Fruit fly (Drosophila melanogaster) whole organism, embryonic: ENCODE data around the gene Rab14.

Source experiments
- Bdp1 ChIP-seq: fragments of 200-800 bp; sonication (Bioruptor generic); optimal IDR thresholded peaks from 3 replicates; lab custom pipeline; 2016; ENCODE audit warnings: missing biosample characterization, missing genetic modification characterization
- CG10147 ChIP-seq: fragments of 200-800 bp; sonication (Bioruptor generic); optimal IDR thresholded peaks from 2 replicates; lab custom pipeline; 2019; ENCODE audit warnings: missing biosample characterization, mild to moderate bottlenecking, missing genetic modification characterization, moderate library complexity
- CG1024 ChIP-seq: fragments of 200-800 bp; sonication (Bioruptor generic); IDR thresholded peaks from 2 replicates; pipeline ENCODE4 v1.3.6; 2022; ENCODE audit warnings: missing biosample characterization, missing genetic modification characterization
- CG10267 ChIP-seq: fragments of 200-800 bp; sonication (Bioruptor generic); optimal IDR thresholded peaks from 2 replicates; lab custom pipeline; 2018; ENCODE audit warnings: missing biosample characterization, mild to moderate bottlenecking, missing genetic modification characterization, moderate library complexity
- CG11456 ChIP-seq: fragments of 200-800 bp; sonication (Bioruptor generic); IDR thresholded peaks from 3 replicates; pipeline ENCODE4 v1.3.6; 2022; ENCODE audit warnings: missing biosample characterization, missing genetic modification characterization
- CG12659 ChIP-seq: fragments of 200-800 bp; sonication (Bioruptor generic); optimal IDR thresholded peaks from 3 replicates; lab custom pipeline; 2017; ENCODE audit warnings: mild to moderate bottlenecking, missing biosample characterization, missing genetic modification reagents, missing genetic modification characterization
- CG1647 ChIP-seq: fragments of 200-800 bp; sonication (Bioruptor generic); optimal IDR thresholded peaks from 3 replicates; lab custom pipeline; 2016; ENCODE audit warnings: missing biosample characterization, missing genetic modification characterization
- CG17385 ChIP-seq: fragments of 200-800 bp; sonication (Bioruptor generic); optimal IDR thresholded peaks from 3 replicates; lab custom pipeline; 2018; ENCODE audit warnings: missing biosample characterization, mild to moderate bottlenecking, missing genetic modification characterization
- CG2129 ChIP-seq: fragments of 200-800 bp; sonication (Bioruptor generic); IDR thresholded peaks from 2 replicates; pipeline ENCODE4 v1.3.6; 2022; ENCODE audit warnings: missing biosample characterization, missing genetic modification characterization; ENCODE audit not compliant: partially characterized antibody
- CG2712 ChIP-seq: fragments of 200-800 bp; optimal IDR thresholded peaks from 3 replicates; lab custom pipeline; 2019; ENCODE audit warnings: missing biosample characterization, mild to moderate bottlenecking, missing genetic modification characterization, moderate library complexity
- CG3726 ChIP-seq: fragments of 200-800 bp; sonication (Bioruptor generic); IDR thresholded peaks from 3 replicates; pipeline ENCODE4, ENCODE4 v1.3.6; 2022; ENCODE audit warnings: missing biosample characterization, missing genetic modification characterization
- CG3847 ChIP-seq: fragments of 200-800 bp; sonication (Bioruptor generic); IDR thresholded peaks from 2 replicates; pipeline ENCODE4 v1.3.6; 2022; ENCODE audit warnings: missing biosample characterization, missing genetic modification characterization
- CG6175 ChIP-seq: fragments of 200-800 bp; sonication (Bioruptor generic); IDR thresholded peaks from 3 replicates; pipeline ENCODE4 v1.3.6; 2022; ENCODE audit warnings: missing biosample characterization, missing genetic modification characterization
- CG6689 ChIP-seq: fragments of 200-800 bp; sonication (Bioruptor generic); IDR thresholded peaks from 2 replicates; pipeline ENCODE4 v1.3.6; 2022; ENCODE audit warnings: missing biosample characterization, missing genetic modification characterization
- CG9727 ChIP-seq: fragments of 200-800 bp; sonication (Bioruptor generic); optimal IDR thresholded peaks from 3 replicates; lab custom pipeline; 2017; ENCODE audit warnings: missing biosample characterization, mild to moderate bottlenecking, missing genetic modification characterization
- CkIIα-i1 ChIP-seq: fragments of 200-800 bp; sonication (Bioruptor generic); IDR thresholded peaks from 2 replicates; pipeline ENCODE4 v1.3.6; 2022; ENCODE audit warnings: missing biosample characterization, missing genetic modification characterization
- Dbx ChIP-seq: fragments of 200-800 bp; sonication (Bioruptor generic); IDR thresholded peaks from 3 replicates; pipeline ENCODE4 v1.3.6; 2022; ENCODE audit warnings: missing biosample characterization, missing genetic modification characterization
- Doc2 ChIP-seq: fragments of 200-800 bp; sonication (Bioruptor generic); IDR thresholded peaks from 2 replicates; pipeline ENCODE4 v1.3.6; 2022; ENCODE audit warnings: missing biosample characterization, missing genetic modification characterization
- Dp ChIP-seq: fragments of 200-800 bp; sonication (Bioruptor generic); optimal IDR thresholded peaks from 2 replicates; lab custom pipeline; 2018; ENCODE audit warnings: missing biosample characterization, mild to moderate bottlenecking, missing genetic modification characterization, moderate library complexity
- ERR ChIP-seq: fragments of 200-800 bp; sonication (Bioruptor generic); optimal IDR thresholded peaks from 2 replicates; lab custom pipeline; 2016; ENCODE audit warnings: missing biosample characterization, missing genetic modification characterization
- Lim3 ChIP-seq: fragments of 200-800 bp; sonication (Bioruptor generic); IDR thresholded peaks from 2 replicates; pipeline ENCODE4 v1.3.6; 2022; ENCODE audit warnings: missing biosample characterization, missing genetic modification characterization
- MBD-R2 ChIP-seq: fragments of 200-800 bp; sonication (Bioruptor generic); IDR thresholded peaks from 2 replicates; pipeline ENCODE4 v1.3.6; 2022; ENCODE audit warnings: missing biosample characterization, missing genetic modification characterization
- Med ChIP-seq: fragments of 200-800 bp; sonication (Bioruptor generic); peaks from one replicate; lab custom pipeline; 2016; ENCODE audit warnings: missing biosample characterization, missing genetic modification characterization, mild to moderate bottlenecking, inconsistent platforms, moderate library complexity
- Meics ChIP-seq: fragments of 200-800 bp; sonication (Bioruptor generic); optimal IDR thresholded peaks from 2 replicates; lab custom pipeline; 2017; ENCODE audit warnings: missing biosample characterization, mild to moderate bottlenecking, missing genetic modification characterization
- NK7.1 ChIP-seq: fragments of 200-800 bp; sonication (Bioruptor generic); optimal IDR thresholded peaks from 3 replicates; lab custom pipeline; 2016; ENCODE audit warnings: missing biosample characterization, missing genetic modification characterization
- Nf-YA ChIP-seq: fragments of 200-800 bp; sonication (Bioruptor generic); IDR thresholded peaks from 2 replicates; pipeline ENCODE4 v1.3.6; 2022; ENCODE audit warnings: missing biosample characterization, missing genetic modification characterization
- Stat92E ChIP-seq, 3 experiments: fragments of >200 bp in 2 of 3; fragments of 200-800 bp in 1 of 3; sonication (Bioruptor generic) in 1 of 3; optimal IDR thresholded peaks; 2 replicates each; lab custom pipeline; 2017 to 2019; ENCODE audit warnings: missing biosample characterization in 3 of 3, missing genetic modification characterization in 3 of 3, mild to moderate bottlenecking in 1 of 3, moderate library complexity in 1 of 3
- ato ChIP-seq: fragments of 200-800 bp; sonication (Bioruptor generic); IDR thresholded peaks from 2 replicates; pipeline ENCODE4 v1.3.6; 2022; ENCODE audit warnings: missing biosample characterization, missing genetic modification characterization; ENCODE audit not compliant: partially characterized antibody
- bigmax ChIP-seq: fragments of 200-800 bp; sonication (Bioruptor generic); optimal IDR thresholded peaks from 2 replicates; lab custom pipeline; 2018; ENCODE audit warnings: missing biosample characterization, mild to moderate bottlenecking, missing genetic modification characterization
- bsh ChIP-seq, 2 experiments: fragments of 200-800 bp; sonication (Bioruptor generic); optimal IDR thresholded peaks; 2 replicates each; lab custom pipeline; 2017 to 2018; ENCODE audit warnings: mild to moderate bottlenecking in 2 of 2, missing biosample characterization in 2 of 2, missing genetic modification characterization in 2 of 2, moderate library complexity in 1 of 2
- chinmo ChIP-seq: fragments of 200-800 bp; sonication (Bioruptor generic); IDR thresholded peaks from 4 replicates; pipeline ENCODE4 v1.3.6; 2022; ENCODE audit warnings: missing biosample characterization, missing genetic modification characterization; ENCODE audit not compliant: partially characterized antibody
- crp ChIP-seq, 2 experiments: fragments of 200-800 bp; sonication (Bioruptor generic); optimal IDR thresholded peaks; 2 replicates in 1 of 2; 3 replicates in 1 of 2; lab custom pipeline; 2017; ENCODE audit warnings: missing biosample characterization in 2 of 2, missing genetic modification characterization in 2 of 2, mild to moderate bottlenecking in 1 of 2, moderate library complexity in 1 of 2
- dati ChIP-seq: fragments of 200-800 bp; sonication (Bioruptor generic); IDR thresholded peaks from 2 replicates; pipeline ENCODE4 v1.3.6; 2022; ENCODE audit warnings: missing biosample characterization, missing genetic modification characterization
- dimm ChIP-seq: fragments of 200-800 bp; sonication (Bioruptor generic); IDR thresholded peaks from 2 replicates; pipeline ENCODE4 v1.3.6; 2022; ENCODE audit warnings: missing biosample characterization, missing genetic modification characterization
- dm ChIP-seq: fragments of 200-800 bp; sonication (Bioruptor generic); optimal IDR thresholded peaks from 3 replicates; lab custom pipeline; 2016; ENCODE audit warnings: missing biosample characterization, missing genetic modification characterization
- fd3F ChIP-seq: fragments of 200-800 bp; sonication (Bioruptor generic); optimal IDR thresholded peaks from 2 replicates; lab custom pipeline; 2018; ENCODE audit warnings: missing biosample characterization, mild to moderate bottlenecking, missing genetic modification characterization, moderate library complexity
- gfzf ChIP-seq: fragments of 200-800 bp; sonication (Bioruptor generic); optimal IDR thresholded peaks from 2 replicates; lab custom pipeline; 2016; ENCODE audit warnings: missing biosample characterization, mild to moderate bottlenecking, missing genetic modification characterization, moderate library complexity
- gt ChIP-seq: fragments of 200-800 bp; sonication (Bioruptor generic); IDR thresholded peaks from 2 replicates; pipeline ENCODE4 v1.3.6; 2022; ENCODE audit warnings: missing biosample characterization, missing genetic modification characterization
- hkb ChIP-seq, 2 experiments: fragments of 200-800 bp in 1 of 2; fragments of >200 bp in 1 of 2; sonication (Bioruptor generic) in 1 of 2; IDR thresholded peaks in 1 of 2; optimal IDR thresholded peaks in 1 of 2; 2 replicates each; pipeline versions ENCODE4 v1.3.6 to Lab custom; 2017 to 2022; ENCODE audit warnings: missing biosample characterization in 1 of 2, missing genetic modification characterization in 1 of 2
- hth ChIP-seq: fragments of >200 bp; optimal IDR thresholded peaks from 2 replicates; lab custom pipeline; 2017; ENCODE audit warnings: inconsistent platforms
- jing ChIP-seq: fragments of 200-800 bp; sonication (Bioruptor generic); optimal IDR thresholded peaks from 2 replicates; lab custom pipeline; 2018; ENCODE audit warnings: missing biosample characterization, mild to moderate bottlenecking, missing genetic modification characterization
- p53 ChIP-seq: fragments of 200-800 bp; sonication (Bioruptor generic); optimal IDR thresholded peaks from 2 replicates; lab custom pipeline; 2016; ENCODE audit warnings: missing biosample characterization, missing genetic modification characterization
- peb ChIP-seq: fragments of 200-800 bp; sonication (Bioruptor generic); IDR thresholded peaks from 2 replicates; pipeline ENCODE4 v1.3.6; 2022; ENCODE audit warnings: missing biosample characterization, missing genetic modification characterization
- pho ChIP-seq: fragments of 200-800 bp; sonication (Bioruptor generic); optimal IDR thresholded peaks from 2 replicates; lab custom pipeline; 2016; ENCODE audit warnings: missing biosample characterization, missing genetic modification characterization
- pita ChIP-seq: fragments of 200-800 bp; sonication (Bioruptor generic); optimal IDR thresholded peaks from 2 replicates; lab custom pipeline; 2017; ENCODE audit warnings: missing biosample characterization, mild to moderate bottlenecking, missing genetic modification characterization
- tna ChIP-seq: fragments of 200-800 bp; sonication (Bioruptor generic); IDR thresholded peaks from 2 replicates; pipeline ENCODE4 v1.3.6; 2022; ENCODE audit warnings: missing biosample characterization, missing genetic modification characterization; ENCODE audit not compliant: partially characterized antibody
- z ChIP-seq: fragments of 200-800 bp; sonication (Bioruptor generic); IDR thresholded peaks from 3 replicates; pipeline ENCODE4 v1.3.6; 2022; ENCODE audit warnings: missing biosample characterization, missing genetic modification characterization
- zfh1 ChIP-seq: fragments of 200-800 bp; sonication (Bioruptor generic); IDR thresholded peaks from 3 replicates; pipeline ENCODE4 v1.3.6; 2022; ENCODE audit warnings: missing biosample characterization, missing genetic modification characterization

The Rab14 gene

dm6 chr2L:14355033-14355851, at the start of gene Rab14 (continued):
- TF ChIP-seq chinmo (GFP tag; lab: Robert Waterston, UW) = peak; percentile 85; the same call in 2 of the 4 replicates
- TF ChIP-seq Dbx (GFP tag; lab: Robert Waterston, UW) = peak; percentile 80
- no peak for TF ChIP-seq Stat92E (GFP tag; optimal IDR thresholded peaks at IDR 0.05; lab: Kevin White, UChicago)
- TF ChIP-seq CG17385 (GFP tag; lab: Kevin White, UChicago) = peak; percentile 84
- peak; percentile 32 for TF ChIP-seq p53 (GFP tag; lab: Kevin White, UChicago)
- peak; percentile 83 for TF ChIP-seq CG2712 (tag; lab: Kevin White, UChicago)
- TF ChIP-seq MBD-R2 = peak; percentile 87
- peak in 1 of 2 experiments; percentile 61 for TF ChIP-seq crp (GFP tag; optimal IDR thresholded peaks at IDR 0.05; lab: Kevin White, UChicago)
- TF ChIP-seq CG10267 (tag; lab: Kevin White, UChicago) = peak; percentile 37
- peak; percentile 32 for TF ChIP-seq jing (GFP tag; lab: Kevin White, UChicago)
- TF ChIP-seq CG6175 = peak; percentile 35; the same call in 1 of the 3 replicates
- TF ChIP-seq peb (GFP tag; lab: Robert Waterston, UW) = peak; percentile 48
- TF ChIP-seq CG6689 (GFP tag; lab: Robert Waterston, UW) = peak; percentile 78
- TF ChIP-seq z = no peak
- no peak for TF ChIP-seq hkb (optimal IDR thresholded peaks at IDR 0.05; lab: Kevin White, UChicago)
- peak; percentile 89 for TF ChIP-seq hkb (GFP tag; IDR thresholded peaks at IDR 0.05; lab: Robert Waterston, UW)
- peak; percentile 84 for TF ChIP-seq Meics
- TF ChIP-seq CG12659 (GFP tag; lab: Kevin White, UChicago) = peak; percentile 76
- TF ChIP-seq CG11456 (GFP tag; lab: Robert Waterston, UW) = peak; percentile 90
- 0 out of 2 replicates have a peak, but pooled peaks have one; percentile 34 for TF ChIP-seq CkIIα-i1 (GFP tag; lab: Robert Waterston, UW)
- TF ChIP-seq pho (GFP tag; lab: Kevin White, UChicago) = peak; percentile 70
- peak; percentile 95 for TF ChIP-seq Med
- peak; percentile 34 for TF ChIP-seq NK7.1 (GFP tag; lab: Kevin White, UChicago)
- TF ChIP-seq gt (GFP tag; lab: Robert Waterston, UW) = no peak
- TF ChIP-seq CG1024 (GFP tag; lab: Robert Waterston, UW) = peak; percentile 74
- peak; percentile 20 for TF ChIP-seq ERR (GFP tag; lab: Kevin White, UChicago)
- TF ChIP-seq CG9727 (GFP tag; lab: Kevin White, UChicago) = peak; percentile 73
- peak; percentile 12 to 86 for TF ChIP-seq bsh (GFP tag; optimal IDR thresholded peaks at IDR 0.05; lab: Kevin White, UChicago)
- no peak for TF ChIP-seq pita (GFP tag; lab: Kevin White, UChicago)
- peak; percentile 14; the same call in 1 of the 3 replicates for TF ChIP-seq CG3726
- peak; percentile 18; the same call in 1 of the 2 replicates for TF ChIP-seq dati (GFP tag; lab: Robert Waterston, UW)
- TF ChIP-seq gfzf (GFP tag; lab: Kevin White, UChicago) = peak; percentile 90
- TF ChIP-seq CG1647 (GFP tag; lab: Kevin White, UChicago) = peak; percentile 61
- no peak for TF ChIP-seq Doc2 (GFP tag; lab: Robert Waterston, UW)
- TF ChIP-seq CG3847 (GFP tag; lab: Robert Waterston, UW) = peak; percentile 67
- TF ChIP-seq tna = peak; percentile 87
- TF ChIP-seq Bdp1 (GFP tag; lab: Kevin White, UChicago) = peak; percentile 34
- TF ChIP-seq CG2129 (GFP tag; lab: Robert Waterston, UW) = peak; percentile 58
- TF ChIP-seq fd3F (GFP tag; lab: Kevin White, UChicago) = peak; percentile 74
- TF ChIP-seq CG10147 (GFP tag; lab: Kevin White, UChicago) = peak; percentile 57
- TF ChIP-seq Dp (GFP tag; lab: Kevin White, UChicago) = peak; percentile 58
- peak; percentile 89 for TF ChIP-seq ato (GFP tag; lab: Robert Waterston, UW)
- TF ChIP-seq Nf-YA (GFP tag; lab: Robert Waterston, UW) = peak; percentile 69
- TF ChIP-seq zfh1 (GFP tag; lab: Robert Waterston, UW) = peak; percentile 85
- peak; percentile 15; the same call in 1 of the 2 replicates for TF ChIP-seq dimm
- TF ChIP-seq bigmax (GFP tag; lab: Kevin White, UChicago) = no peak
- no peak for TF ChIP-seq Lim3 (GFP tag; lab: Robert Waterston, UW)
- peak; percentile 97 for TF ChIP-seq dm (GFP tag; lab: Kevin White, UChicago)
- TF ChIP-seq hth (lab: Kevin White, UChicago) = no peak
